Worm (Caenorhabditis elegans) whole organism, L1 larva: ENCODE results near the gene evl-14.
A peak's percentile ranks its signal among the peaks of the same experiment; 100 is the strongest.

Source experiments
- C16A3.4 ChIP-seq: fragments of 150-350 bp; optimal IDR thresholded peaks from 2 replicates; lab custom pipeline; 2014; ENCODE audit warnings: missing biosample characterization, missing genetic modification characterization
- C34B4.2 ChIP-seq: sonication (generic microtip); optimal IDR thresholded peaks from 2 replicates; lab custom pipeline; 2017; ENCODE audit warnings: mild to moderate bottlenecking, missing genetic modification characterization, missing compliant biosample characterization
- F16B12.6 ChIP-seq: fragments of 150-350 bp; optimal IDR thresholded peaks from 2 replicates; lab custom pipeline; 2014; ENCODE audit warnings: missing biosample characterization, missing genetic modification characterization
- aly-2 ChIP-seq: fragments of 150-350 bp; optimal IDR thresholded peaks from 2 replicates; lab custom pipeline; 2014; ENCODE audit warnings: missing biosample characterization, missing genetic modification characterization
- ama-1 ChIP-seq: fragments of 150-350 bp; optimal IDR thresholded peaks from 2 replicates; lab custom pipeline; 2014
- blmp-1 ChIP-seq: fragments of 150-350 bp; optimal IDR thresholded peaks from 2 replicates; lab custom pipeline; 2014; ENCODE audit warnings: missing biosample characterization, missing genetic modification characterization
- ceh-82 ChIP-seq, 3 experiments: fragments of 150-350 bp in 1 of 3; sonication (generic microtip) in 2 of 3; optimal IDR thresholded peaks; 2 replicates each; lab custom pipeline; 2014 to 2017; ENCODE audit warnings: missing biosample characterization in 3 of 3, missing genetic modification characterization in 3 of 3
- dpl-1 ChIP-seq, 3 experiments: fragments of 150-350 bp in 2 of 3; sonication (generic microtip) in 1 of 3; optimal IDR thresholded peaks; 2 replicates each; lab custom pipeline; 2014 to 2017; ENCODE audit warnings: missing biosample characterization in 3 of 3, missing genetic modification characterization in 3 of 3, missing genetic modification reagents in 3 of 3
- dsc-1 ChIP-seq: sonication (generic microtip); optimal IDR thresholded peaks from 2 replicates; lab custom pipeline; 2016; ENCODE audit warnings: mild to moderate bottlenecking, missing genetic modification characterization, missing compliant biosample characterization
- efl-1 ChIP-seq, 4 experiments: fragments of 150-350 bp; optimal IDR thresholded peaks in 3 of 4; peaks in 1 of 4; 1 replicate in 1 of 4; 2 replicates in 3 of 4; lab custom pipeline; 2014; ENCODE audit warnings: missing biosample characterization in 2 of 4, missing genetic modification characterization in 2 of 4, missing genetic modification reagents in 2 of 4
- egl-27 ChIP-seq, 2 experiments: fragments of 150-350 bp in 1 of 2; sonication (generic microtip); optimal IDR thresholded peaks; 3 replicates each; lab custom pipeline; 2017 to 2018; ENCODE audit warnings: missing biosample characterization in 2 of 2, missing genetic modification characterization in 2 of 2, missing genetic modification reagents in 2 of 2
- elt-3 ChIP-seq, 6 experiments: fragments of 150-350 bp in 1 of 6; sonication (generic microtip); optimal IDR thresholded peaks; 2 replicates each; lab custom pipeline; 2017 to 2018; ENCODE audit warnings: missing biosample characterization in 6 of 6, missing genetic modification characterization in 6 of 6, inconsistent platforms in 1 of 6
- ets-5 ChIP-seq: fragments of 200-800 bp; sonication (Bioruptor generic); IDR thresholded peaks from 2 replicates; pipeline ENCODE4 v1.3.6; 2022; ENCODE audit warnings: missing genetic modification characterization, missing compliant biosample characterization
- hlh-4 ChIP-seq: sonication (generic microtip); optimal IDR thresholded peaks from 2 replicates; lab custom pipeline; 2016; ENCODE audit warnings: mild to moderate bottlenecking, missing genetic modification characterization, missing compliant biosample characterization
- irx-1 ChIP-seq: sonication (generic microtip); optimal IDR thresholded peaks from 2 replicates; lab custom pipeline; 2016; ENCODE audit warnings: missing genetic modification characterization, missing compliant biosample characterization
- lin-14 ChIP-seq: fragments of 200-800 bp; sonication (Bioruptor generic); optimal IDR thresholded peaks from 2 replicates; lab custom pipeline; 2018; ENCODE audit warnings: mild to moderate bottlenecking, missing genetic modification characterization, moderate library complexity, missing compliant biosample characterization
- lin-15B ChIP-seq: fragments of 150-350 bp; sonication (generic microtip); optimal IDR thresholded peaks from 3 replicates; lab custom pipeline; 2014; ENCODE audit warnings: missing biosample characterization, missing genetic modification characterization
- lin-35 ChIP-seq, 2 experiments: fragments of 150-350 bp; optimal IDR thresholded peaks; 2 replicates each; lab custom pipeline; 2014; ENCODE audit warnings: missing biosample characterization in 2 of 2, missing genetic modification characterization in 2 of 2, missing genetic modification reagents in 2 of 2
- lin-39 ChIP-seq: fragments of 150-350 bp; optimal IDR thresholded peaks from 2 replicates; lab custom pipeline; 2014; ENCODE audit warnings: missing biosample characterization, missing genetic modification reagents, missing genetic modification characterization
- lir-3 ChIP-seq: sonication (generic microtip); optimal IDR thresholded peaks from 2 replicates; lab custom pipeline; 2016; ENCODE audit warnings: mild to moderate bottlenecking, missing genetic modification characterization, moderate library complexity, missing compliant biosample characterization; ENCODE audit not compliant: poor library complexity
- lsy-2 ChIP-seq, 2 experiments: fragments of 150-350 bp; optimal IDR thresholded peaks; 2 replicates each; lab custom pipeline; 2014; ENCODE audit warnings: missing biosample characterization in 2 of 2, missing genetic modification characterization in 2 of 2
- mab-9 ChIP-seq: fragments of 200-800 bp; sonication (Bioruptor generic); IDR thresholded peaks from 2 replicates; pipeline ENCODE4 v1.3.6; 2022; ENCODE audit warnings: missing genetic modification reagents, missing genetic modification characterization, missing compliant biosample characterization
- mdl-1 ChIP-seq, 2 experiments: fragments of 150-350 bp; optimal IDR thresholded peaks; 2 replicates each; lab custom pipeline; 2014 to 2017; ENCODE audit warnings: missing biosample characterization in 2 of 2, missing genetic modification characterization in 2 of 2, inconsistent platforms in 1 of 2
- mep-1 ChIP-seq: fragments of 150-350 bp; optimal IDR thresholded peaks from 2 replicates; lab custom pipeline; 2014; ENCODE audit warnings: missing biosample characterization, missing genetic modification characterization
- nhr-12 ChIP-seq: sonication (generic microtip); optimal IDR thresholded peaks from 2 replicates; lab custom pipeline; 2017; ENCODE audit warnings: missing biosample characterization, missing genetic modification characterization
- nhr-19 ChIP-seq: fragments of 200-800 bp; sonication (Bioruptor generic); conservative IDR thresholded peaks from 2 replicates; pipeline ENCODE4 v1.3.6; 2022; ENCODE audit warnings: missing genetic modification characterization, missing compliant biosample characterization
- nhr-20 ChIP-seq: sonication (generic microtip); optimal IDR thresholded peaks from 2 replicates; lab custom pipeline; 2016; ENCODE audit warnings: mild to moderate bottlenecking, missing genetic modification characterization, missing compliant biosample characterization
- nhr-237 ChIP-seq: fragments of 150-350 bp; optimal IDR thresholded peaks from 2 replicates; lab custom pipeline; 2014; ENCODE audit warnings: missing biosample characterization, missing genetic modification characterization
- nhr-47 ChIP-seq: sonication (generic microtip); optimal IDR thresholded peaks from 2 replicates; lab custom pipeline; 2016; ENCODE audit warnings: mild to moderate bottlenecking, missing genetic modification characterization, moderate library complexity, missing compliant biosample characterization
- nhr-71 ChIP-seq: sonication (generic microtip); optimal IDR thresholded peaks from 2 replicates; lab custom pipeline; 2016; ENCODE audit warnings: mild to moderate bottlenecking, missing genetic modification characterization, moderate library complexity, missing compliant biosample characterization
- nhr-76 ChIP-seq: sonication (generic microtip); optimal IDR thresholded peaks from 2 replicates; lab custom pipeline; 2017; ENCODE audit warnings: missing biosample characterization, missing genetic modification characterization
- nhr-84 ChIP-seq: sonication (generic microtip); optimal IDR thresholded peaks from 2 replicates; lab custom pipeline; 2017; ENCODE audit warnings: missing biosample characterization, missing genetic modification characterization
- nhr-85 ChIP-seq: sonication (generic microtip); peaks from one replicate; lab custom pipeline; 2016; ENCODE audit warnings: missing genetic modification characterization, inconsistent platforms, missing compliant biosample characterization
- nhr-90 ChIP-seq: sonication (generic microtip); optimal IDR thresholded peaks from 2 replicates; lab custom pipeline; 2016; ENCODE audit warnings: mild to moderate bottlenecking, missing genetic modification characterization, missing compliant biosample characterization; ENCODE audit not compliant: poor library complexity
- pag-3 ChIP-seq: sonication (generic microtip); optimal IDR thresholded peaks from 2 replicates; lab custom pipeline; 2017; ENCODE audit warnings: missing genetic modification characterization, mild to moderate bottlenecking, missing compliant biosample characterization, antibody characterized with exemption, borderline replicate concordance; ENCODE audit not compliant: insufficient read depth
- rnt-1 ChIP-seq: sonication (generic microtip); optimal IDR thresholded peaks from 2 replicates; lab custom pipeline; 2016; ENCODE audit warnings: mild to moderate bottlenecking, missing genetic modification characterization, moderate library complexity, missing compliant biosample characterization
- skn-1 ChIP-seq: fragments of 150-350 bp; optimal IDR thresholded peaks from 2 replicates; lab custom pipeline; 2014; ENCODE audit warnings: missing biosample characterization, missing genetic modification characterization
- snpc-4 ChIP-seq: fragments of 150-350 bp; optimal IDR thresholded peaks from 2 replicates; lab custom pipeline; 2014; ENCODE audit warnings: missing biosample characterization, missing genetic modification characterization
- snu-23 ChIP-seq: sonication (generic microtip); optimal IDR thresholded peaks from 2 replicates; lab custom pipeline; 2016; ENCODE audit warnings: missing genetic modification characterization, missing compliant biosample characterization
- sup-37 ChIP-seq: fragments of 200-800 bp; sonication (Bioruptor generic); optimal IDR thresholded peaks from 2 replicates; lab custom pipeline; 2018; ENCODE audit warnings: mild to moderate bottlenecking, missing genetic modification characterization, missing compliant biosample characterization
- swsn-7 ChIP-seq: sonication (generic microtip); optimal IDR thresholded peaks from 2 replicates; lab custom pipeline; 2016; ENCODE audit warnings: missing genetic modification characterization, missing compliant biosample characterization
- tbx-2 ChIP-seq: sonication (generic microtip); optimal IDR thresholded peaks from 2 replicates; lab custom pipeline; 2016; ENCODE audit warnings: missing genetic modification characterization, missing compliant biosample characterization
- tlp-1 ChIP-seq: fragments of 150-350 bp; optimal IDR thresholded peaks from 2 replicates; lab custom pipeline; 2014; ENCODE audit warnings: missing biosample characterization, missing genetic modification characterization
- xbp-1 ChIP-seq: sonication (generic microtip); optimal IDR thresholded peaks from 2 replicates; lab custom pipeline; 2016; ENCODE audit warnings: missing genetic modification characterization, missing compliant biosample characterization
- zip-4 ChIP-seq: fragments of 200-800 bp; sonication (Bioruptor generic); optimal IDR thresholded peaks from 2 replicates; lab custom pipeline; 2018; ENCODE audit warnings: mild to moderate bottlenecking, missing genetic modification characterization, moderate library complexity, missing compliant biosample characterization
- ztf-11 ChIP-seq, 2 experiments: sonication (generic microtip); optimal IDR thresholded peaks; 2 replicates each; lab custom pipeline; 2016 to 2017; ENCODE audit warnings: missing genetic modification characterization in 2 of 2, missing biosample characterization in 1 of 2, missing compliant biosample characterization in 1 of 2
- ztf-4 ChIP-seq: fragments of 150-350 bp; optimal IDR thresholded peaks from 2 replicates; lab custom pipeline; 2014; ENCODE audit warnings: missing biosample characterization, missing genetic modification characterization

Gene evl-14

DNA sequence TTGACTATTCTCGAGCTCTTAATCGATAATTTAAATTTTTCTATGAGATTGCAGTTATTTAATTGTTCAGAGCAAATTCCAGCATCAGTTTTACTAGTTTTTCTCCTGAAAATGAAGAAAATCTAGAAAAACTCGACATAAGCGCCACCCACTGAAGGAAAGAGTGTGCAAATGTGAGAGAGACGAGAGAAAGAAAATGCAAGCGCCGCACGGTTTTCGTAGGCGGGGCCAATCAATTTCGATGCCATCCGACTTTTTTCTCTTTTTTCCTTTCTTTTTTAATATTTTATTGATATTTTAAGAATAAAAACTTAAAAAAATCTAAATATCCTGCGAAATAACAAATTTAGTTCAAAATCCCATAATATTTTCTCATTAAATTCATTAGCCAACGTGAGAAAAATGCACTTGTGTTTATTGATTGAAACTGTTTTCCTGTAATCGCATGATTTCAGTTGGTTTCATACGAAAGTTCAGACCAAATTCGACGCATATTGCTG, 19.7 kb upstream of the evl-14 start, which contains the start of gene cdk-12:
Gene cdk-12, plus strand, starts transcription at position 450 of the 500 bp plus-strand sequence.
- TF ChIP-seq elt-3 (tag; optimal IDR thresholded peaks at IDR 0.05; lab: Kevin White, UChicago) (peak in 1 of 6 experiments; percentile 73), C16A3.4 (tag; lab: Kevin White, UChicago) (peak; percentile 35), nhr-71 (tag; lab: Kevin White, UChicago) (peak; percentile 66), dpl-1 (GFP tag; optimal IDR thresholded peaks at IDR 0.05; lab: Kevin White, UChicago) (peak; percentile 34 to 62 (median 36)), pag-3 (peak; percentile 69), nhr-237 (no peak), mab-9 (no peak), nhr-20 (tag; lab: Kevin White, UChicago) (peak; percentile 34), mdl-1 (tag; optimal IDR thresholded peaks at IDR 0.05; lab: Kevin White, UChicago) (peak in 1 of 2 experiments; percentile 34), lsy-2 (tag; optimal IDR thresholded peaks at IDR 0.05; lab: Kevin White, UChicago) (peak; percentile 62 to 72), xbp-1 (peak; percentile 53), lin-14 (GFP tag; lab: Kevin White, UChicago) (peak; percentile 57), dsc-1 (peak; percentile 19), mep-1 (tag; lab: Kevin White, UChicago) (peak; percentile 63), ama-1 (lab: Kevin White, UChicago) (no peak), sup-37 (GFP tag; lab: Kevin White, UChicago) (no peak), nhr-85 (peak; percentile 9), nhr-90 (tag; lab: Kevin White, UChicago) (peak; percentile 35), tlp-1 (tag; lab: Kevin White, UChicago) (no peak), nhr-19 (GFP tag; lab: Robert Waterston, UW) (peak; percentile 29), hlh-4 (no peak), lin-15B (tag; lab: Kevin White, UChicago) (no peak), blmp-1 (peak; percentile 53), swsn-7 (tag; lab: Kevin White, UChicago) (peak; percentile 52), nhr-47 (tag; lab: Kevin White, UChicago) (peak; percentile 51), C34B4.2 (tag; lab: Kevin White, UChicago) (no peak), ceh-82 (tag; optimal IDR thresholded peaks at IDR 0.05; lab: Kevin White, UChicago) (peak in 1 of 3 experiments; percentile 56), F16B12.6 (tag; lab: Kevin White, UChicago) (no peak), lin-35 (GFP tag; optimal IDR thresholded peaks at IDR 0.05; lab: Kevin White, UChicago) (peak; percentile 38 to 52), aly-2 (no peak), efl-1 (optimal IDR thresholded peaks at IDR 0.05; lab: Kevin White, UChicago) (peak; percentile 39 to 57), efl-1 (GFP tag; optimal IDR thresholded peaks at IDR 0.05 in 1 of 2; lab: Kevin White, UChicago) (peak; percentile 51 to 94), ets-5 (GFP tag; lab: Robert Waterston, UW) (no peak), nhr-76 (tag; lab: Kevin White, UChicago) (no peak), rnt-1 (tag; lab: Kevin White, UChicago) (peak; percentile 70), snpc-4 (tag; lab: Kevin White, UChicago) (peak; percentile 20), irx-1 (tag; lab: Kevin White, UChicago) (peak; percentile 6), skn-1 (tag; lab: Kevin White, UChicago) (peak; percentile 66), snu-23 (GFP tag; lab: Kevin White, UChicago) (peak; percentile 60), tbx-2 (peak; percentile 28)

- TF ChIP-seq hlh-4 (no peak), nhr-71 (tag; lab: Kevin White, UChicago) (peak; percentile 6), elt-3 (tag; optimal IDR thresholded peaks at IDR 0.05; lab: Kevin White, UChicago) (peak in 1 of 6 experiments; percentile 26), tbx-2 (no peak), ceh-82 (tag; optimal IDR thresholded peaks at IDR 0.05; lab: Kevin White, UChicago) (no peak), ama-1 (lab: Kevin White, UChicago) (no peak), nhr-84 (tag; lab: Kevin White, UChicago) (no peak), pag-3 (no peak), egl-27 (tag; optimal IDR thresholded peaks at IDR 0.05; lab: Kevin White, UChicago) (no peak), mep-1 (tag; lab: Kevin White, UChicago) (peak; percentile 66), irx-1 (tag; lab: Kevin White, UChicago) (no peak), lin-39 (tag; lab: Kevin White, UChicago) (no peak), ztf-4 (tag; lab: Kevin White, UChicago) (no peak), xbp-1 (no peak), nhr-76 (tag; lab: Kevin White, UChicago) (no peak), lin-14 (GFP tag; lab: Kevin White, UChicago) (peak; percentile 63), nhr-85 (peak; percentile 82), nhr-12 (tag; lab: Kevin White, UChicago) (no peak), rnt-1 (tag; lab: Kevin White, UChicago) (peak; percentile 16), ztf-11 (tag; optimal IDR thresholded peaks at IDR 0.05; lab: Kevin White, UChicago) (no peak), lin-35 (GFP tag; optimal IDR thresholded peaks at IDR 0.05; lab: Kevin White, UChicago) (peak in 1 of 2 experiments; percentile 4), lir-3 (tag; lab: Kevin White, UChicago) (no peak), zip-4 (GFP tag; lab: Kevin White, UChicago) (no peak), snu-23 (GFP tag; lab: Kevin White, UChicago) (peak; percentile 27), lsy-2 (tag; optimal IDR thresholded peaks at IDR 0.05; lab: Kevin White, UChicago) (peak in 1 of 2 experiments; percentile 24), blmp-1 (peak; percentile 90)
Measured at ce11 chrIII:4330984-4331383, 18.1 kb upstream of the evl-14 start, which contains the start of gene gly-6. gly-6 (minus strand) TSS chrIII:4331228.
